Fruit fly (Drosophila melanogaster) whole organism, embryonic: ENCODE data around the gene CG14182.

Source experiments
- CG10267 ChIP-seq: fragments of 200-800 bp; sonication (Bioruptor generic); optimal IDR thresholded peaks from 2 replicates; lab custom pipeline; 2018; ENCODE audit warnings: missing biosample characterization, mild to moderate bottlenecking, missing genetic modification characterization, moderate library complexity
- CG10274 ChIP-seq: fragments of 200-800 bp; sonication (Bioruptor generic); optimal IDR thresholded peaks from 3 replicates; lab custom pipeline; 2017; ENCODE audit warnings: missing biosample characterization, mild to moderate bottlenecking, missing genetic modification characterization
- CG11504 ChIP-seq: fragments of 200-800 bp; sonication (Bioruptor generic); optimal IDR thresholded peaks from 3 replicates; lab custom pipeline; 2019; ENCODE audit warnings: missing biosample characterization, mild to moderate bottlenecking, missing genetic modification characterization, moderate library complexity
- CG14860 ChIP-seq: fragments of 200-800 bp; sonication (Bioruptor generic); IDR thresholded peaks from 3 replicates; pipeline ENCODE4 v1.3.6; 2022; ENCODE audit warnings: missing biosample characterization, missing genetic modification characterization; ENCODE audit not compliant: partially characterized antibody
- CG1529 ChIP-seq: fragments of 200-800 bp; sonication (Bioruptor generic); optimal IDR thresholded peaks from 3 replicates; lab custom pipeline; 2018; ENCODE audit warnings: missing biosample characterization, missing genetic modification characterization
- CG16779 ChIP-seq: fragments of 200-800 bp; sonication (Bioruptor generic); IDR thresholded peaks from 2 replicates; pipeline ENCODE4 v1.3.6; 2022; ENCODE audit warnings: missing biosample characterization, missing genetic modification characterization
- CG17328 ChIP-seq: fragments of 200-800 bp; sonication (Bioruptor generic); IDR thresholded peaks from 2 replicates; pipeline ENCODE4 v1.3.6; 2022; ENCODE audit warnings: missing biosample characterization, missing genetic modification characterization
- CG17612 ChIP-seq: fragments of 200-800 bp; sonication (Bioruptor generic); IDR thresholded peaks from 2 replicates; pipeline ENCODE4 v1.3.6; 2022; ENCODE audit warnings: missing biosample characterization, missing genetic modification characterization
- CG1832 ChIP-seq: fragments of 200-800 bp; sonication (Bioruptor generic); optimal IDR thresholded peaks from 2 replicates; lab custom pipeline; 2017; ENCODE audit warnings: missing biosample characterization, mild to moderate bottlenecking, missing genetic modification characterization, inconsistent platforms
- CG31388 ChIP-seq: fragments of 200-800 bp; sonication (Bioruptor generic); optimal IDR thresholded peaks from 2 replicates; lab custom pipeline; 2016; ENCODE audit warnings: missing biosample characterization, missing genetic modification characterization
- CG31441 ChIP-seq: fragments of 200-800 bp; sonication (Bioruptor generic); IDR thresholded peaks from 2 replicates; pipeline ENCODE4 v1.3.6; 2022; ENCODE audit warnings: missing biosample characterization, missing genetic modification characterization
- CG33557 ChIP-seq: fragments of 200-800 bp; sonication (Bioruptor generic); optimal IDR thresholded peaks from 2 replicates; lab custom pipeline; 2019; ENCODE audit warnings: missing biosample characterization, mild to moderate bottlenecking, missing genetic modification characterization, moderate library complexity
- CG6254 ChIP-seq: fragments of 200-800 bp; sonication (Bioruptor generic); optimal IDR thresholded peaks from 3 replicates; lab custom pipeline; 2017; ENCODE audit warnings: mild to moderate bottlenecking, missing biosample characterization, missing genetic modification reagents, missing genetic modification characterization
- CG6765 ChIP-seq: fragments of 200-800 bp; sonication (Bioruptor generic); optimal IDR thresholded peaks from 3 replicates; lab custom pipeline; 2017; ENCODE audit warnings: missing biosample characterization, mild to moderate bottlenecking, missing genetic modification characterization
- CG8478 ChIP-seq: fragments of >200 bp; optimal IDR thresholded peaks from 2 replicates; lab custom pipeline; 2018
- CG9797 ChIP-seq: fragments of 200-800 bp; sonication (Bioruptor generic); optimal IDR thresholded peaks from 3 replicates; lab custom pipeline; 2018; ENCODE audit warnings: missing biosample characterization, mild to moderate bottlenecking, missing genetic modification characterization
- Camta ChIP-seq: fragments of 200-800 bp; sonication (Bioruptor generic); optimal IDR thresholded peaks from 2 replicates; lab custom pipeline; 2016; ENCODE audit warnings: missing biosample characterization, missing genetic modification characterization
- Doc3 ChIP-seq: fragments of 200-800 bp; sonication (Bioruptor generic); IDR thresholded peaks from 3 replicates; pipeline ENCODE4 v1.3.6; 2022; ENCODE audit warnings: missing biosample characterization, missing genetic modification characterization; ENCODE audit not compliant: partially characterized antibody
- E2f1 ChIP-seq: fragments of 200-800 bp; sonication (Bioruptor generic); IDR thresholded peaks from 2 replicates; pipeline ENCODE4 v1.3.6; 2022; ENCODE audit warnings: missing biosample characterization, missing genetic modification characterization
- Ets97D ChIP-seq: fragments of 200-800 bp; sonication (Bioruptor generic); optimal IDR thresholded peaks from 3 replicates; lab custom pipeline; 2016; ENCODE audit warnings: missing biosample characterization, missing genetic modification characterization
- HHEX ChIP-seq: fragments of 200-800 bp; sonication (Bioruptor generic); optimal IDR thresholded peaks from 3 replicates; lab custom pipeline; 2017; ENCODE audit warnings: missing biosample characterization, mild to moderate bottlenecking, missing genetic modification characterization, missing genetic modification reagents
- Med ChIP-seq: fragments of 200-800 bp; sonication (Bioruptor generic); peaks from one replicate; lab custom pipeline; 2016; ENCODE audit warnings: missing biosample characterization, missing genetic modification characterization, mild to moderate bottlenecking, inconsistent platforms, moderate library complexity
- NC2β ChIP-seq: fragments of 200-800 bp; sonication (Bioruptor generic); optimal IDR thresholded peaks from 2 replicates; lab custom pipeline; 2016; ENCODE audit warnings: missing biosample characterization, missing genetic modification characterization
- Optix ChIP-seq: fragments of 200-800 bp; sonication (Bioruptor generic); IDR thresholded peaks from 3 replicates; pipeline ENCODE4 v1.3.6; 2022; ENCODE audit warnings: missing biosample characterization, missing genetic modification characterization
- Sin3A ChIP-seq: fragments of >200 bp; optimal IDR thresholded peaks from 2 replicates; lab custom pipeline; 2018
- Sox102F ChIP-seq: fragments of 200-800 bp; sonication (Bioruptor generic); optimal IDR thresholded peaks from 2 replicates; lab custom pipeline; 2018; ENCODE audit warnings: missing biosample characterization, mild to moderate bottlenecking, missing genetic modification characterization, moderate library complexity
- Ssrp ChIP-seq: fragments of 200-800 bp; sonication (Bioruptor generic); optimal IDR thresholded peaks from 2 replicates; lab custom pipeline; 2018; ENCODE audit warnings: missing biosample characterization, mild to moderate bottlenecking, missing genetic modification characterization, moderate library complexity
- TFAM ChIP-seq: fragments of 200-800 bp; sonication (Bioruptor generic); optimal IDR thresholded peaks from 2 replicates; lab custom pipeline; 2017; ENCODE audit warnings: missing biosample characterization, missing genetic modification characterization, inconsistent platforms
- Tbp ChIP-seq: fragments of >200 bp; optimal IDR thresholded peaks from 2 replicates; lab custom pipeline; 2018; ENCODE audit warnings: missing biosample characterization, missing genetic modification characterization
- Trl ChIP-seq, 3 experiments: fragments of >200 bp in 2 of 3; fragments of 200-800 bp in 1 of 3; sonication (Bioruptor generic) in 1 of 3; optimal IDR thresholded peaks; 2 replicates in 1 of 3; 3 replicates in 2 of 3; lab custom pipeline; 2016 to 2017; ENCODE audit warnings: missing biosample characterization in 1 of 3, missing genetic modification characterization in 1 of 3
- cas ChIP-seq: fragments of 200-800 bp; sonication (Bioruptor generic); IDR thresholded peaks from 2 replicates; pipeline ENCODE4 v1.3.6; 2022; ENCODE audit warnings: missing biosample characterization, missing genetic modification characterization
- cg ChIP-seq: fragments of 200-800 bp; sonication (Bioruptor generic); optimal IDR thresholded peaks from 3 replicates; lab custom pipeline; 2019; ENCODE audit warnings: missing biosample characterization, mild to moderate bottlenecking, missing genetic modification characterization, moderate library complexity
- dati ChIP-seq: fragments of 200-800 bp; sonication (Bioruptor generic); IDR thresholded peaks from 2 replicates; pipeline ENCODE4 v1.3.6; 2022; ENCODE audit warnings: missing biosample characterization, missing genetic modification characterization
- gcm2 ChIP-seq: fragments of 200-800 bp; sonication (Bioruptor generic); optimal IDR thresholded peaks from 2 replicates; lab custom pipeline; 2016; ENCODE audit warnings: missing biosample characterization, missing genetic modification characterization
- nom ChIP-seq: fragments of 200-800 bp; sonication (Bioruptor generic); optimal IDR thresholded peaks from 2 replicates; lab custom pipeline; 2017; ENCODE audit warnings: missing biosample characterization, missing genetic modification characterization, mild to moderate bottlenecking, moderate library complexity, missing genetic modification reagents
- pfk ChIP-seq: fragments of 200-800 bp; sonication (Bioruptor generic); optimal IDR thresholded peaks from 2 replicates; lab custom pipeline; 2018; ENCODE audit warnings: missing biosample characterization, mild to moderate bottlenecking, missing genetic modification characterization, moderate library complexity
- pzg ChIP-seq: fragments of 200-800 bp; sonication (Bioruptor generic); optimal IDR thresholded peaks from 3 replicates; lab custom pipeline; 2018; ENCODE audit warnings: missing biosample characterization, mild to moderate bottlenecking, missing genetic modification characterization, moderate library complexity
- ranshi ChIP-seq: fragments of 200-800 bp; sonication (Bioruptor generic); IDR thresholded peaks from 2 replicates; pipeline ENCODE4 v1.3.6; 2022; ENCODE audit warnings: missing biosample characterization, missing genetic modification characterization
- ro ChIP-seq: fragments of 200-800 bp; sonication (Bioruptor generic); IDR thresholded peaks from 2 replicates; pipeline ENCODE4 v1.3.6; 2022; ENCODE audit warnings: missing biosample characterization, missing genetic modification characterization
- sens ChIP-seq: fragments of 200-800 bp; sonication (Bioruptor generic); peaks from one replicate; lab custom pipeline; 2016; ENCODE audit warnings: missing biosample characterization, missing genetic modification characterization
- sna ChIP-seq: fragments of 200-800 bp; sonication (Bioruptor generic); IDR thresholded peaks from 2 replicates; pipeline ENCODE4 v1.3.6; 2022; ENCODE audit warnings: missing biosample characterization, missing genetic modification characterization; ENCODE audit not compliant: partially characterized antibody
- so ChIP-seq: fragments of 200-800 bp; sonication (Bioruptor generic); IDR thresholded peaks from 3 replicates; pipeline ENCODE4 v1.3.6; 2022; ENCODE audit warnings: missing biosample characterization, missing genetic modification characterization
- stwl ChIP-seq: fragments of 200-800 bp; sonication (Bioruptor generic); optimal IDR thresholded peaks from 3 replicates; lab custom pipeline; 2018; ENCODE audit warnings: missing biosample characterization, mild to moderate bottlenecking, missing genetic modification characterization, moderate library complexity
- tio ChIP-seq: fragments of 200-800 bp; sonication (Bioruptor generic); optimal IDR thresholded peaks from 2 replicates; lab custom pipeline; 2017; ENCODE audit warnings: missing biosample characterization, missing genetic modification characterization, inconsistent platforms
- unpg ChIP-seq: fragments of 200-800 bp; sonication (Bioruptor generic); optimal IDR thresholded peaks from 3 replicates; lab custom pipeline; 2018; ENCODE audit warnings: missing biosample characterization, mild to moderate bottlenecking, missing genetic modification characterization, moderate library complexity
- usp ChIP-seq: fragments of >200 bp; optimal IDR thresholded peaks from 2 replicates; lab custom pipeline; 2017; ENCODE audit warnings: missing biosample characterization, missing genetic modification characterization
- wor ChIP-seq: fragments of 200-800 bp; sonication (Bioruptor generic); IDR thresholded peaks from 2 replicates; pipeline ENCODE4 v1.3.6; 2022; ENCODE audit warnings: missing biosample characterization, missing genetic modification characterization
- zen2 ChIP-seq: fragments of 200-800 bp; sonication (Bioruptor generic); IDR thresholded peaks from 3 replicates; pipeline ENCODE4 v1.3.6; 2022; ENCODE audit warnings: missing biosample characterization, missing genetic modification characterization; ENCODE audit not compliant: partially characterized antibody
- zfh2 ChIP-seq: fragments of 200-800 bp; sonication (Bioruptor generic); optimal IDR thresholded peaks from 2 replicates; lab custom pipeline; 2016; ENCODE audit warnings: missing biosample characterization, missing genetic modification characterization

Gene CG14182

dm6 chr3L:20002482-20003234, 23.0 kb upstream of the CG14182 start, which contains the start of gene CG7668 (continued):
- no peak for TF ChIP-seq Optix
- TF ChIP-seq zen2 (GFP tag; lab: Robert Waterston, UW), result no peak
- TF ChIP-seq Ssrp (tag; lab: Kevin White, UChicago), result peak; percentile 87
- peak; percentile 92 for TF ChIP-seq CG33557 (GFP tag; lab: Kevin White, UChicago)
- TF ChIP-seq CG8478 (lab: Kevin White, UChicago), result no peak
- peak; percentile 78 for TF ChIP-seq stwl
- TF ChIP-seq usp (GFP tag; lab: Kevin White, UChicago), result no peak
- TF ChIP-seq gcm2 (GFP tag; lab: Kevin White, UChicago), result peak; percentile 77
- TF ChIP-seq cg, result peak; percentile 16
- TF ChIP-seq Tbp (GFP tag; lab: Kevin White, UChicago), result no peak
- TF ChIP-seq dati (GFP tag; lab: Robert Waterston, UW), result no peak; the same call in 1 of the 2 replicates
- no peak; the same call in 1 of the 2 replicates for TF ChIP-seq CG17612 (GFP tag; lab: Robert Waterston, UW)
- TF ChIP-seq CG9797 (GFP tag; lab: Kevin White, UChicago), result peak; percentile 63
- TF ChIP-seq Sin3A, result no peak
- TF ChIP-seq wor (GFP tag; lab: Robert Waterston, UW), result peak; percentile 59
- TF ChIP-seq CG6254, result peak; percentile 79
- peak; percentile 53 for TF ChIP-seq CG31388 (GFP tag; lab: Kevin White, UChicago)
- peak; percentile 87 for TF ChIP-seq nom
- no peak for TF ChIP-seq ro (GFP tag; lab: Robert Waterston, UW)
- peak; percentile 88 for TF ChIP-seq HHEX (GFP tag; lab: Kevin White, UChicago)
- TF ChIP-seq unpg (GFP tag; lab: Kevin White, UChicago), result peak; percentile 95
- TF ChIP-seq Ets97D (GFP tag; lab: Kevin White, UChicago), result peak; percentile 81
- peak; percentile 34 for TF ChIP-seq TFAM (GFP tag; lab: Kevin White, UChicago)
- no peak for TF ChIP-seq CG1832 (GFP tag; lab: Kevin White, UChicago)
- TF ChIP-seq CG1529 (GFP tag; lab: Kevin White, UChicago), result peak; percentile 85
- peak; percentile 77 for TF ChIP-seq zfh2 (GFP tag; lab: Kevin White, UChicago)
- peak; percentile 99 for TF ChIP-seq sens (GFP tag; lab: Kevin White, UChicago)
- TF ChIP-seq ranshi, result peak; percentile 91; the same call in 1 of the 2 replicates
- TF ChIP-seq CG14860 (GFP tag; lab: Robert Waterston, UW), result peak; percentile 39; the same call in 1 of the 3 replicates
- peak; percentile 93 for TF ChIP-seq Sox102F (GFP tag; lab: Kevin White, UChicago)
- peak; percentile 89 for TF ChIP-seq Camta (GFP tag; lab: Kevin White, UChicago)
- TF ChIP-seq cas (GFP tag; lab: Robert Waterston, UW), result peak; percentile 86; the same call in 1 of the 2 replicates
- TF ChIP-seq CG11504 (tag; lab: Kevin White, UChicago), result peak; percentile 91
- peak; percentile 88 for TF ChIP-seq CG10267 (tag; lab: Kevin White, UChicago)
- TF ChIP-seq CG6765 (GFP tag; lab: Kevin White, UChicago), result peak; percentile 76
- peak; percentile 87 for TF ChIP-seq E2f1
- peak; percentile 92 for TF ChIP-seq so (GFP tag; lab: Robert Waterston, UW)
- peak; percentile 97 for TF ChIP-seq Med (GFP tag; lab: Kevin White, UChicago)
- TF ChIP-seq CG17328 (GFP tag; lab: Robert Waterston, UW), result peak; percentile 93
- peak; percentile 43 for TF ChIP-seq sna
- TF ChIP-seq CG16779 (GFP tag; lab: Robert Waterston, UW), result peak; percentile 92
- TF ChIP-seq Trl (optimal IDR thresholded peaks at IDR 0.05; lab: Kevin White, UChicago), result peak in 1 of 2 experiments; percentile 16
- peak; percentile 85 for TF ChIP-seq Trl (GFP tag; optimal IDR thresholded peaks at IDR 0.05; lab: Kevin White, UChicago)
- peak; percentile 94 for TF ChIP-seq CG31441 (GFP tag; lab: Robert Waterston, UW)
- TF ChIP-seq pfk (GFP tag; lab: Kevin White, UChicago), result peak; percentile 47
- peak; percentile 82 for TF ChIP-seq tio
- TF ChIP-seq pzg, result peak; percentile 62
- TF ChIP-seq CG10274, result peak; percentile 47
- TF ChIP-seq NC2β (GFP tag; lab: Kevin White, UChicago), result peak; percentile 88
- no peak for TF ChIP-seq Doc3 (GFP tag; lab: Robert Waterston, UW)
